Worm (Caenorhabditis elegans) whole organism, late embryonic: ENCODE results near the gene rps-4.

Source experiments
- pat-9 ChIP-seq: fragments of 200-800 bp; sonication (Bioruptor generic); optimal IDR thresholded peaks from 2 replicates; lab custom pipeline; 2018; ENCODE audit warnings: mild to moderate bottlenecking, missing genetic modification characterization, moderate library complexity, missing compliant biosample characterization
- pha-4 ChIP-seq: fragments of 150-350 bp; optimal IDR thresholded peaks from 2 replicates; lab custom pipeline; 2018; ENCODE audit warnings: missing biosample characterization, missing genetic modification reagents, missing genetic modification characterization

DNA sequence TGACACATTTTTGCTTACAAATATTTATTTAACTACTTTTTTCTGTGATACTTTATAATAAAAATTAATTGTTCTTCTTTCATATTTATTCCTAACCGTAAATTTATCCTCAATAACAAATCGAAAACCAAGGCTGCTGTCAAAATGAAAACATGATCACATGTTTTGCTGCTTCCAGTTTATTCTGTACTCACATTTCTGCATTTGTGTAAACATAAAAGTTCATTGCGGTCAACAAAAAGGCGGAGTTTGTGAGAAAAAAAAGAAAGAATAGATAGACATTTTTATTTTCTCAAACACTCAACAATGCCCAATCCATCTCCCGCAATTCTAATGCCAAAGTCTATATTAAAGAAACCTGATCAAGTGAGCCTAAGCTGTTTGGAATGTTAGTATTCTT lies 48.7 kb downstream of the rps-4 start, which contains the start of gene C06G3.3:
- TF ChIP-seq pat-9 (no peak), pha-4 (tag; lab: Kevin White, UChicago) (no peak)
